Fruit fly (Drosophila melanogaster) whole organism, embryonic: ENCODE data around the gene CG5715.

ENCODE experiments used
- Aef1 ChIP-seq: fragments of 200-800 bp; sonication (Bioruptor generic); IDR thresholded peaks from 3 replicates; pipeline ENCODE4 v1.3.6; 2022; ENCODE audit warnings: missing biosample characterization, missing genetic modification characterization
- Atf6 ChIP-seq: fragments of 200-800 bp; sonication (Bioruptor generic); IDR thresholded peaks from 2 replicates; pipeline ENCODE4 v1.3.6; 2022; ENCODE audit warnings: missing biosample characterization, missing genetic modification characterization
- BEAF-32 ChIP-seq: fragments of 200-800 bp; sonication (Bioruptor generic); optimal IDR thresholded peaks from 3 replicates; lab custom pipeline; 2017; ENCODE audit warnings: missing biosample characterization, missing genetic modification characterization, mild to moderate bottlenecking, moderate library complexity, missing genetic modification reagents
- C15 ChIP-seq: fragments of 200-800 bp; sonication (Bioruptor generic); IDR thresholded peaks from 3 replicates; pipeline ENCODE4 v1.3.6; 2022; ENCODE audit warnings: missing biosample characterization, missing genetic modification characterization
- CG1024 ChIP-seq: fragments of 200-800 bp; sonication (Bioruptor generic); IDR thresholded peaks from 2 replicates; pipeline ENCODE4 v1.3.6; 2022; ENCODE audit warnings: missing biosample characterization, missing genetic modification characterization
- CG10979 ChIP-seq: fragments of 200-800 bp; sonication (Bioruptor generic); optimal IDR thresholded peaks from 2 replicates; lab custom pipeline; 2018; ENCODE audit warnings: missing biosample characterization, mild to moderate bottlenecking, missing genetic modification characterization, moderate library complexity
- CG11247 ChIP-seq: fragments of 200-800 bp; sonication (Bioruptor generic); IDR thresholded peaks from 2 replicates; pipeline ENCODE4 v1.3.6; 2022; ENCODE audit warnings: missing biosample characterization, missing genetic modification characterization
- CG11695 ChIP-seq: fragments of 200-800 bp; sonication (Bioruptor generic); IDR thresholded peaks from 3 replicates; pipeline ENCODE4 v1.3.6; 2022; ENCODE audit warnings: missing biosample characterization, missing genetic modification characterization
- CG12299 ChIP-seq: fragments of 200-800 bp; sonication (Bioruptor generic); optimal IDR thresholded peaks from 2 replicates; lab custom pipeline; 2018; ENCODE audit warnings: missing biosample characterization, mild to moderate bottlenecking, missing genetic modification characterization
- CG13424 ChIP-seq: fragments of 200-800 bp; sonication (Bioruptor generic); optimal IDR thresholded peaks from 2 replicates; lab custom pipeline; 2019; ENCODE audit warnings: missing biosample characterization, mild to moderate bottlenecking, missing genetic modification characterization, moderate library complexity
- CG14860 ChIP-seq: fragments of 200-800 bp; sonication (Bioruptor generic); IDR thresholded peaks from 3 replicates; pipeline ENCODE4 v1.3.6; 2022; ENCODE audit warnings: missing biosample characterization, missing genetic modification characterization; ENCODE audit not compliant: partially characterized antibody
- CG1647 ChIP-seq: fragments of 200-800 bp; sonication (Bioruptor generic); optimal IDR thresholded peaks from 3 replicates; lab custom pipeline; 2016; ENCODE audit warnings: missing biosample characterization, missing genetic modification characterization
- CG16863 ChIP-seq: fragments of 200-800 bp; sonication (Bioruptor generic); optimal IDR thresholded peaks from 3 replicates; lab custom pipeline; 2016; ENCODE audit warnings: missing biosample characterization, missing genetic modification characterization
- CG17186 ChIP-seq: fragments of 200-800 bp; sonication (Bioruptor generic); optimal IDR thresholded peaks from 3 replicates; lab custom pipeline; 2017; ENCODE audit warnings: missing biosample characterization, missing genetic modification reagents, missing genetic modification characterization
- CG2120 ChIP-seq: fragments of 200-800 bp; sonication (Bioruptor generic); optimal IDR thresholded peaks from 3 replicates; lab custom pipeline; 2016; ENCODE audit warnings: missing biosample characterization, missing genetic modification characterization
- CG31224 ChIP-seq: fragments of 200-800 bp; sonication (Bioruptor generic); IDR thresholded peaks from 2 replicates; pipeline ENCODE4 v1.3.6; 2022; ENCODE audit warnings: missing biosample characterization, missing genetic modification characterization
- CG31441 ChIP-seq: fragments of 200-800 bp; sonication (Bioruptor generic); IDR thresholded peaks from 2 replicates; pipeline ENCODE4 v1.3.6; 2022; ENCODE audit warnings: missing biosample characterization, missing genetic modification characterization
- CG3847 ChIP-seq: fragments of 200-800 bp; sonication (Bioruptor generic); IDR thresholded peaks from 2 replicates; pipeline ENCODE4 v1.3.6; 2022; ENCODE audit warnings: missing biosample characterization, missing genetic modification characterization
- Camta ChIP-seq: fragments of 200-800 bp; sonication (Bioruptor generic); optimal IDR thresholded peaks from 2 replicates; lab custom pipeline; 2016; ENCODE audit warnings: missing biosample characterization, missing genetic modification characterization
- D19A ChIP-seq: fragments of 200-800 bp; optimal IDR thresholded peaks from 3 replicates; lab custom pipeline; 2019; ENCODE audit warnings: missing biosample characterization, mild to moderate bottlenecking, missing genetic modification characterization, moderate library complexity
- Dad ChIP-seq: fragments of 200-800 bp; sonication (Bioruptor generic); optimal IDR thresholded peaks from 3 replicates; lab custom pipeline; 2016; ENCODE audit warnings: missing biosample characterization, missing genetic modification characterization
- Dll ChIP-seq: fragments of 200-800 bp; sonication (Bioruptor generic); IDR thresholded peaks from 4 replicates; pipeline ENCODE4 v1.3.6; 2022; ENCODE audit warnings: missing biosample characterization, missing genetic modification characterization; ENCODE audit not compliant: partially characterized antibody
- Doc3 ChIP-seq: fragments of 200-800 bp; sonication (Bioruptor generic); IDR thresholded peaks from 3 replicates; pipeline ENCODE4 v1.3.6; 2022; ENCODE audit warnings: missing biosample characterization, missing genetic modification characterization; ENCODE audit not compliant: partially characterized antibody
- Ets65A ChIP-seq: fragments of 200-800 bp; sonication (Bioruptor generic); peaks from one replicate; lab custom pipeline; 2016; ENCODE audit warnings: missing biosample characterization, missing genetic modification characterization
- Fer2 ChIP-seq: fragments of 200-800 bp; sonication (Bioruptor generic); optimal IDR thresholded peaks from 2 replicates; lab custom pipeline; 2018; ENCODE audit warnings: missing biosample characterization, mild to moderate bottlenecking, missing genetic modification characterization, moderate library complexity
- Hr78 ChIP-seq, 2 experiments: fragments of 200-800 bp in 1 of 2; fragments of >200 bp in 1 of 2; sonication (Bioruptor generic) in 1 of 2; optimal IDR thresholded peaks; 2 replicates each; lab custom pipeline; 2017 to 2019; ENCODE audit warnings: missing biosample characterization in 2 of 2, missing genetic modification characterization in 2 of 2, mild to moderate bottlenecking in 1 of 2, moderate library complexity in 1 of 2
- Hsf ChIP-seq: fragments of 200-800 bp; sonication (Bioruptor generic); optimal IDR thresholded peaks from 3 replicates; lab custom pipeline; 2016; ENCODE audit warnings: missing biosample characterization, missing genetic modification characterization
- Nf-YA ChIP-seq: fragments of 200-800 bp; sonication (Bioruptor generic); IDR thresholded peaks from 2 replicates; pipeline ENCODE4 v1.3.6; 2022; ENCODE audit warnings: missing biosample characterization, missing genetic modification characterization
- Sry-β ChIP-seq: fragments of 200-800 bp; sonication (Bioruptor generic); optimal IDR thresholded peaks from 2 replicates; lab custom pipeline; 2018; ENCODE audit warnings: missing biosample characterization, mild to moderate bottlenecking, missing genetic modification characterization, moderate library complexity
- ap ChIP-seq: fragments of 200-800 bp; sonication (Bioruptor generic); IDR thresholded peaks from 2 replicates; pipeline ENCODE4 v1.3.6; 2022; ENCODE audit warnings: missing biosample characterization, missing genetic modification characterization
- bowl ChIP-seq: fragments of 200-800 bp; sonication (Bioruptor generic); IDR thresholded peaks from 2 replicates; pipeline ENCODE4 v1.3.6; 2022; ENCODE audit warnings: missing biosample characterization, missing genetic modification characterization
- chinmo ChIP-seq: fragments of 200-800 bp; sonication (Bioruptor generic); IDR thresholded peaks from 4 replicates; pipeline ENCODE4 v1.3.6; 2022; ENCODE audit warnings: missing biosample characterization, missing genetic modification characterization; ENCODE audit not compliant: partially characterized antibody
- chn ChIP-seq: fragments of 200-800 bp; sonication (Bioruptor generic); optimal IDR thresholded peaks from 2 replicates; lab custom pipeline; 2016; ENCODE audit warnings: missing biosample characterization, missing genetic modification characterization
- ci ChIP-seq: fragments of 200-800 bp; sonication (Bioruptor generic); IDR thresholded peaks from 3 replicates; pipeline ENCODE4 v1.3.6; 2022; ENCODE audit warnings: missing biosample characterization, missing genetic modification characterization
- dm ChIP-seq: fragments of 200-800 bp; sonication (Bioruptor generic); optimal IDR thresholded peaks from 3 replicates; lab custom pipeline; 2016; ENCODE audit warnings: missing biosample characterization, missing genetic modification characterization
- hbn ChIP-seq: fragments of 200-800 bp; sonication (Bioruptor generic); IDR thresholded peaks from 2 replicates; pipeline ENCODE4 v1.3.6; 2022; ENCODE audit warnings: missing biosample characterization, missing genetic modification characterization; ENCODE audit not compliant: partially characterized antibody
- her ChIP-seq: fragments of 200-800 bp; sonication (Bioruptor generic); optimal IDR thresholded peaks from 2 replicates; lab custom pipeline; 2016; ENCODE audit warnings: missing biosample characterization, missing genetic modification characterization
- insv ChIP-seq, 2 experiments: fragments of 200-800 bp; sonication (Bioruptor generic); optimal IDR thresholded peaks; 3 replicates each; lab custom pipeline; 2016 to 2018; ENCODE audit warnings: missing biosample characterization in 2 of 2, missing genetic modification characterization in 2 of 2
- jigr1 ChIP-seq: fragments of 200-800 bp; sonication (Bioruptor generic); IDR thresholded peaks from 3 replicates; pipeline ENCODE4 v1.3.6; 2022; ENCODE audit warnings: missing biosample characterization, missing genetic modification characterization
- p53 ChIP-seq: fragments of 200-800 bp; sonication (Bioruptor generic); optimal IDR thresholded peaks from 2 replicates; lab custom pipeline; 2016; ENCODE audit warnings: missing biosample characterization, missing genetic modification characterization
- pb ChIP-seq: fragments of 200-800 bp; sonication (Bioruptor generic); optimal IDR thresholded peaks from 3 replicates; lab custom pipeline; 2016; ENCODE audit warnings: missing biosample characterization, missing genetic modification characterization
- pho ChIP-seq: fragments of 200-800 bp; sonication (Bioruptor generic); optimal IDR thresholded peaks from 2 replicates; lab custom pipeline; 2016; ENCODE audit warnings: missing biosample characterization, missing genetic modification characterization
- pzg ChIP-seq: fragments of 200-800 bp; sonication (Bioruptor generic); optimal IDR thresholded peaks from 3 replicates; lab custom pipeline; 2018; ENCODE audit warnings: missing biosample characterization, mild to moderate bottlenecking, missing genetic modification characterization, moderate library complexity
- ranshi ChIP-seq: fragments of 200-800 bp; sonication (Bioruptor generic); IDR thresholded peaks from 2 replicates; pipeline ENCODE4 v1.3.6; 2022; ENCODE audit warnings: missing biosample characterization, missing genetic modification characterization
- rib ChIP-seq: fragments of 200-800 bp; sonication (Bioruptor generic); IDR thresholded peaks from 2 replicates; pipeline ENCODE4 v1.3.6; 2022; ENCODE audit warnings: missing biosample characterization, missing genetic modification characterization
- row ChIP-seq: fragments of 200-800 bp; sonication (Bioruptor generic); IDR thresholded peaks from 3 replicates; pipeline ENCODE4 v1.3.6; 2022; ENCODE audit warnings: missing biosample characterization, missing genetic modification characterization
- stc ChIP-seq: fragments of 200-800 bp; sonication (Bioruptor generic); IDR thresholded peaks from 2 replicates; pipeline ENCODE4 v1.3.6; 2022; ENCODE audit warnings: missing biosample characterization, missing genetic modification characterization
- tll ChIP-seq, 2 experiments: fragments of 200-800 bp in 1 of 2; fragments of >200 bp in 1 of 2; sonication (Bioruptor generic) in 1 of 2; optimal IDR thresholded peaks; 2 replicates each; lab custom pipeline; 2017 to 2019; ENCODE audit warnings: missing biosample characterization in 2 of 2, missing genetic modification characterization in 2 of 2, mild to moderate bottlenecking in 1 of 2, moderate library complexity in 1 of 2
- vnd ChIP-seq: fragments of 200-800 bp; sonication (Bioruptor generic); IDR thresholded peaks from 3 replicates; pipeline ENCODE4 v1.3.6; 2022; ENCODE audit warnings: missing biosample characterization, missing genetic modification characterization; ENCODE audit not compliant: partially characterized antibody
- wek ChIP-seq: fragments of 200-800 bp; sonication (Bioruptor generic); optimal IDR thresholded peaks from 3 replicates; lab custom pipeline; 2018; ENCODE audit warnings: missing biosample characterization, mild to moderate bottlenecking, missing genetic modification characterization, moderate library complexity

The CG5715 gene

dm6 chr3R:24252494-24252893 is 41.7 kb downstream of the CG5715 start, which contains the start of gene beta-PheRS (continued):
- TF ChIP-seq row (GFP tag; lab: Robert Waterston, UW) = peak; percentile 91
- peak; percentile 91; the same call in 2 of the 4 replicates for TF ChIP-seq chinmo (GFP tag; lab: Robert Waterston, UW)
- peak; percentile 34; the same call in 1 of the 2 replicates for TF ChIP-seq Nf-YA (GFP tag; lab: Robert Waterston, UW)
- peak; percentile 35 for TF ChIP-seq Camta (GFP tag; lab: Kevin White, UChicago)
- TF ChIP-seq ci (GFP tag; lab: Robert Waterston, UW) = peak; percentile 79
- peak; percentile 61 for TF ChIP-seq Hsf (GFP tag; lab: Kevin White, UChicago)
- TF ChIP-seq CG10979 (tag; lab: Kevin White, UChicago) = peak; percentile 42
- TF ChIP-seq BEAF-32 (GFP tag; lab: Kevin White, UChicago) = peak; percentile 95
- peak; percentile 1 for TF ChIP-seq pb (GFP tag; lab: Kevin White, UChicago)
- peak; percentile 57 for TF ChIP-seq CG1647 (GFP tag; lab: Kevin White, UChicago)
- TF ChIP-seq D19A (tag; lab: Kevin White, UChicago) = no peak
- peak; percentile 94 for TF ChIP-seq Ets65A (GFP tag; lab: Kevin White, UChicago)
- TF ChIP-seq chn (GFP tag; lab: Kevin White, UChicago) = peak; percentile 34
- peak; percentile 88 for TF ChIP-seq Dll (GFP tag; lab: Robert Waterston, UW)
- no peak for TF ChIP-seq Fer2 (tag; lab: Kevin White, UChicago)
- TF ChIP-seq pho (GFP tag; lab: Kevin White, UChicago) = peak; percentile 58
- peak in 1 of 2 experiments; percentile 29 for TF ChIP-seq tll (GFP tag; optimal IDR thresholded peaks at IDR 0.05; lab: Kevin White, UChicago)
- peak; percentile 13 for TF ChIP-seq CG16863
- no peak for TF ChIP-seq CG31224 (GFP tag; lab: Robert Waterston, UW)
- no peak for TF ChIP-seq CG31441 (GFP tag; lab: Robert Waterston, UW)
- TF ChIP-seq CG13424 (tag; lab: Kevin White, UChicago) = peak; percentile 66
- peak; percentile 85 for TF ChIP-seq CG3847 (GFP tag; lab: Robert Waterston, UW)
- peak; percentile 43 for TF ChIP-seq p53 (GFP tag; lab: Kevin White, UChicago)
- TF ChIP-seq CG11695 (GFP tag; lab: Robert Waterston, UW) = no peak
- peak; percentile 20 for TF ChIP-seq CG12299
- peak; percentile 90 for TF ChIP-seq vnd (GFP tag; lab: Robert Waterston, UW)
- TF ChIP-seq Atf6 = no peak
- TF ChIP-seq C15 (GFP tag; lab: Robert Waterston, UW) = 0 out of 3 replicates have a peak, but pooled peaks have one; percentile 57
- peak; percentile 53 for TF ChIP-seq CG17186 (GFP tag; lab: Kevin White, UChicago)
- TF ChIP-seq Sry-β (GFP tag; lab: Kevin White, UChicago) = peak; percentile 70
- TF ChIP-seq her (GFP tag; lab: Kevin White, UChicago) = peak; percentile 62
- TF ChIP-seq Doc3 (GFP tag; lab: Robert Waterston, UW) = peak; percentile 81
- no peak for TF ChIP-seq stc
- peak; percentile 40; the same call in 1 of the 2 replicates for TF ChIP-seq bowl (GFP tag; lab: Robert Waterston, UW)
- no peak for TF ChIP-seq ap (GFP tag; lab: Robert Waterston, UW)
- peak; percentile 32; the same call in 1 of the 2 replicates for TF ChIP-seq CG11247
- no peak; the same call in 2 of the 3 replicates for TF ChIP-seq Aef1 (GFP tag; lab: Robert Waterston, UW)
- no peak for TF ChIP-seq Hr78 (GFP tag; optimal IDR thresholded peaks at IDR 0.05; lab: Kevin White, UChicago)
- TF ChIP-seq dm (GFP tag; lab: Kevin White, UChicago) = peak; percentile 78
- TF ChIP-seq ranshi (GFP tag; lab: Robert Waterston, UW) = peak; percentile 97
- peak; percentile 80 for TF ChIP-seq CG14860 (GFP tag; lab: Robert Waterston, UW)
- peak; percentile 99 for TF ChIP-seq pzg (GFP tag; lab: Kevin White, UChicago)
- peak; percentile 23 for TF ChIP-seq wek (GFP tag; lab: Kevin White, UChicago)
- TF ChIP-seq Dad (GFP tag; lab: Kevin White, UChicago) = peak; percentile 18
- peak; percentile 70 for TF ChIP-seq CG1024 (GFP tag; lab: Robert Waterston, UW)
- TF ChIP-seq rib (GFP tag; lab: Robert Waterston, UW) = peak; percentile 96
- TF ChIP-seq CG2120 (GFP tag; lab: Kevin White, UChicago) = peak; percentile 75
- TF ChIP-seq insv (GFP tag; optimal IDR thresholded peaks at IDR 0.05; lab: Kevin White, UChicago) = peak in 1 of 2 experiments; percentile 42
- TF ChIP-seq hbn = peak; percentile 87
- no peak for TF ChIP-seq jigr1
